Fruit fly (Drosophila melanogaster) Kc167 (cell line): ENCODE data around the gene CG5026.

ENCODE experiments used
- Sin3A ChIP-seq: fragments of >200 bp; optimal IDR thresholded peaks from 2 replicates; lab custom pipeline; 2018; ENCODE audit warnings: missing external identifiers
- h ChIP-seq: fragments of >200 bp; optimal IDR thresholded peaks from 3 replicates; lab custom pipeline; 2018; ENCODE audit warnings: missing external identifiers
- insv ChIP-seq: fragments of >200 bp; optimal IDR thresholded peaks from 3 replicates; lab custom pipeline; 2018; ENCODE audit warnings: missing external identifiers
- psq ChIP-seq: fragments of >200 bp; optimal IDR thresholded peaks from 2 replicates; lab custom pipeline; 2017; ENCODE audit warnings: missing external identifiers
- ttk ChIP-seq: sonication (Bioruptor generic); optimal IDR thresholded peaks from 2 replicates; lab custom pipeline; 2017; ENCODE audit warnings: missing external identifiers

dm6 chr3L:8924999-8925398 is 43.3 kb upstream of the CG5026 start:
- TF ChIP-seq insv (lab: Kevin White, UChicago) (no peak), psq (no peak), Sin3A (lab: Kevin White, UChicago) (no peak), h (lab: Kevin White, UChicago) (no peak), ttk (lab: Kevin White, UChicago) (no peak)
